Worm (Caenorhabditis elegans) whole organism, L4 larva: ENCODE data around the gene ZK262.20.

ENCODE experiments used
- D1046.2 ChIP-seq: fragments of 200-800 bp; sonication (Bioruptor generic); IDR thresholded peaks from 2 replicates; pipeline ENCODE4 v1.3.6; 2022; ENCODE audit warnings: missing genetic modification characterization, missing compliant biosample characterization
- F10B5.3 ChIP-seq: sonication (generic microtip); optimal IDR thresholded peaks from 2 replicates; lab custom pipeline; 2016; ENCODE audit warnings: mild to moderate bottlenecking, missing genetic modification characterization, missing compliant biosample characterization
- F26F4.8 ChIP-seq: fragments of 200-800 bp; sonication (Bioruptor generic); conservative IDR thresholded peaks from 2 replicates; pipeline ENCODE4 v1.3.6; 2022; ENCODE audit warnings: missing genetic modification characterization, missing compliant biosample characterization
- F37D6.2 ChIP-seq: sonication (generic microtip); optimal IDR thresholded peaks from 2 replicates; lab custom pipeline; 2016; ENCODE audit warnings: mild to moderate bottlenecking, missing genetic modification characterization, missing compliant biosample characterization
- Y5F2A.4 ChIP-seq: fragments of 200-800 bp; sonication (Bioruptor generic); optimal IDR thresholded peaks from 2 replicates; lab custom pipeline; 2018; ENCODE audit warnings: mild to moderate bottlenecking, missing genetic modification characterization, missing compliant biosample characterization
- ama-1 ChIP-seq: fragments of 150-350 bp; optimal IDR thresholded peaks from 2 replicates; lab custom pipeline; 2014; ENCODE audit warnings: inconsistent platforms, mixed read lengths
- arid-1 ChIP-seq: fragments of 200-800 bp; sonication (Bioruptor generic); conservative IDR thresholded peaks from 2 replicates; pipeline ENCODE4 v1.3.6; 2022; ENCODE audit warnings: missing genetic modification reagents, missing genetic modification characterization, missing compliant biosample characterization
- attf-4 ChIP-seq: sonication (generic microtip); optimal IDR thresholded peaks from 3 replicates; lab custom pipeline; 2017; ENCODE audit warnings: missing biosample characterization, missing genetic modification characterization
- ceh-28 ChIP-seq: fragments of 150-350 bp; optimal IDR thresholded peaks from 2 replicates; lab custom pipeline; 2014; ENCODE audit warnings: missing biosample characterization, missing genetic modification reagents, missing genetic modification characterization
- ceh-32 ChIP-seq: sonication (generic microtip); optimal IDR thresholded peaks from 2 replicates; lab custom pipeline; 2016; ENCODE audit warnings: mild to moderate bottlenecking, missing genetic modification characterization, missing compliant biosample characterization; ENCODE audit not compliant: poor library complexity
- ceh-44 ChIP-seq: fragments of 200-800 bp; sonication (Bioruptor generic); IDR thresholded peaks from 2 replicates; pipeline ENCODE4 v1.3.6; 2022; ENCODE audit warnings: missing genetic modification reagents, missing genetic modification characterization, missing compliant biosample characterization
- ceh-62 ChIP-seq: sonication (generic microtip); optimal IDR thresholded peaks from 2 replicates; lab custom pipeline; 2017; ENCODE audit warnings: missing biosample characterization, missing genetic modification characterization
- cey-2 ChIP-seq: sonication (generic microtip); optimal IDR thresholded peaks from 3 replicates; lab custom pipeline; 2017; ENCODE audit warnings: missing genetic modification characterization, mild to moderate bottlenecking, missing compliant biosample characterization, antibody characterized with exemption, borderline replicate concordance; ENCODE audit not compliant: insufficient read depth
- egl-43 ChIP-seq: fragments of 200-800 bp; sonication (Bioruptor generic); IDR thresholded peaks from 2 replicates; pipeline ENCODE4 v1.3.6; 2022; ENCODE audit warnings: missing genetic modification reagents, missing genetic modification characterization, missing compliant biosample characterization
- fkh-10 ChIP-seq: fragments of 150-350 bp; optimal IDR thresholded peaks from 2 replicates; lab custom pipeline; 2014; ENCODE audit warnings: missing biosample characterization, missing genetic modification reagents, missing genetic modification characterization
- hif-1 ChIP-seq, 2 experiments: sonication (generic microtip); optimal IDR thresholded peaks; 2 replicates each; lab custom pipeline; 2016 to 2017; ENCODE audit warnings: missing compliant biosample characterization in 2 of 2, missing genetic modification characterization in 2 of 2, missing genetic modification reagents in 2 of 2, missing genotype in 2 of 2, mild to moderate bottlenecking in 1 of 2
- hlh-11 ChIP-seq: fragments of 200-800 bp; sonication (Bioruptor generic); optimal IDR thresholded peaks from 2 replicates; lab custom pipeline; 2018; ENCODE audit warnings: mild to moderate bottlenecking, missing genetic modification characterization, missing compliant biosample characterization
- hlh-30 ChIP-seq: sonication (generic microtip); optimal IDR thresholded peaks from 2 replicates; lab custom pipeline; 2017; ENCODE audit warnings: antibody characterized with exemption, mild to moderate bottlenecking, missing genetic modification characterization, missing compliant biosample characterization; ENCODE audit not compliant: insufficient read depth
- hmg-1.1 ChIP-seq: fragments of 200-800 bp; sonication (Bioruptor generic); IDR thresholded peaks from 2 replicates; pipeline ENCODE4 v1.3.6; 2022; ENCODE audit warnings: missing genetic modification reagents, missing genetic modification characterization, missing compliant biosample characterization
- jun-1 ChIP-seq: fragments of 150-350 bp; optimal IDR thresholded peaks from 2 replicates; lab custom pipeline; 2014; ENCODE audit warnings: missing biosample characterization, missing genetic modification reagents, missing genetic modification characterization
- lin-38 ChIP-seq: fragments of 200-800 bp; sonication (Bioruptor generic); IDR thresholded peaks from 2 replicates; pipeline ENCODE4 v1.3.6; 2022; ENCODE audit warnings: missing genetic modification reagents, missing genetic modification characterization, missing compliant biosample characterization
- lir-3 ChIP-seq: sonication (generic microtip); optimal IDR thresholded peaks from 2 replicates; lab custom pipeline; 2016; ENCODE audit warnings: mild to moderate bottlenecking, missing genetic modification characterization, missing compliant biosample characterization
- lsy-2 ChIP-seq, 2 experiments: fragments of 150-350 bp in 1 of 2; sonication (generic microtip) in 1 of 2; optimal IDR thresholded peaks; 2 replicates each; lab custom pipeline; 2014 to 2017; ENCODE audit warnings: missing biosample characterization in 2 of 2, missing genetic modification characterization in 2 of 2
- madf-5 ChIP-seq, 2 experiments: fragments of 200-800 bp; sonication (Bioruptor generic); IDR thresholded peaks; 2 replicates each; pipeline ENCODE4 v1.3.6; 2022; ENCODE audit warnings: missing compliant biosample characterization in 2 of 2, missing genetic modification characterization in 2 of 2
- mes-2 ChIP-seq: sonication (generic microtip); optimal IDR thresholded peaks from 2 replicates; lab custom pipeline; 2016; ENCODE audit warnings: missing genotype, mild to moderate bottlenecking, missing genetic modification characterization, missing compliant biosample characterization; ENCODE audit not compliant: poor library complexity, severe bottlenecking
- nhr-48 ChIP-seq: sonication (generic microtip); optimal IDR thresholded peaks from 2 replicates; lab custom pipeline; 2016; ENCODE audit warnings: mild to moderate bottlenecking, missing genetic modification characterization, missing compliant biosample characterization
- saeg-2 ChIP-seq: fragments of 200-800 bp; sonication (Bioruptor generic); IDR thresholded peaks from 2 replicates; pipeline ENCODE4 v1.3.6; 2022; ENCODE audit warnings: missing genetic modification reagents, missing genetic modification characterization, missing compliant biosample characterization
- set-16 ChIP-seq: fragments of 200-800 bp; sonication (Bioruptor generic); IDR thresholded peaks from 2 replicates; pipeline ENCODE4 v1.3.6; 2022; ENCODE audit warnings: missing genetic modification reagents, missing genetic modification characterization, missing compliant biosample characterization
- skn-1 ChIP-seq: fragments of 150-350 bp; optimal IDR thresholded peaks from 2 replicates; lab custom pipeline; 2014; ENCODE audit warnings: missing biosample characterization, missing genetic modification characterization
- snpc-1.2 ChIP-seq: fragments of 200-800 bp; sonication (Bioruptor generic); IDR thresholded peaks from 2 replicates; pipeline ENCODE4 v1.3.6; 2022; ENCODE audit warnings: missing genetic modification reagents, missing genetic modification characterization, missing compliant biosample characterization
- spr-1 ChIP-seq: sonication (generic microtip); optimal IDR thresholded peaks from 2 replicates; lab custom pipeline; 2016; ENCODE audit warnings: mild to moderate bottlenecking, missing genetic modification characterization, missing compliant biosample characterization
- spr-3 ChIP-seq: fragments of 200-800 bp; sonication (Bioruptor generic); optimal IDR thresholded peaks from 2 replicates; lab custom pipeline; 2018; ENCODE audit warnings: mild to moderate bottlenecking, missing genetic modification characterization, missing compliant biosample characterization
- tag-97 ChIP-seq: fragments of 200-800 bp; sonication (Bioruptor generic); IDR thresholded peaks from 2 replicates; pipeline ENCODE4 v1.3.6; 2022; ENCODE audit warnings: missing genetic modification characterization, missing compliant biosample characterization
- vab-7 ChIP-seq: fragments of 200-800 bp; sonication (Bioruptor generic); IDR thresholded peaks from 2 replicates; pipeline ENCODE4 v1.3.6; 2022; ENCODE audit warnings: missing genetic modification reagents, missing genetic modification characterization, missing compliant biosample characterization
- zfp-3 ChIP-seq: fragments of 200-800 bp; sonication (Bioruptor generic); conservative IDR thresholded peaks from 2 replicates; pipeline ENCODE4 v1.3.6; 2022; ENCODE audit warnings: missing genetic modification reagents, missing genetic modification characterization, missing compliant biosample characterization
- zip-11 ChIP-seq: fragments of 200-800 bp; sonication (Bioruptor generic); IDR thresholded peaks from 2 replicates; pipeline ENCODE4 v1.3.6; 2022; ENCODE audit warnings: missing genetic modification characterization, missing compliant biosample characterization
- zip-2 ChIP-seq: fragments of 150-350 bp; optimal IDR thresholded peaks from 2 replicates; lab custom pipeline; 2014; ENCODE audit warnings: missing biosample characterization, missing genetic modification characterization

The ZK262.20 gene

ce11 chrV:18426280-18426679 lies 8.6 kb downstream of the ZK262.20 start, which contains the start of gene srw-83:
Gene srw-83, plus strand, starts transcription at chrV:18426580.
- no peak for TF ChIP-seq saeg-2 (GFP tag; lab: Robert Waterston, UW)
- no peak for TF ChIP-seq snpc-1.2
- TF ChIP-seq lsy-2 (tag; optimal IDR thresholded peaks at IDR 0.05; lab: Kevin White, UChicago), result no peak
- no peak for TF ChIP-seq F26F4.8 (GFP tag; lab: Robert Waterston, UW)
- no peak for TF ChIP-seq zfp-3 (GFP tag; lab: Robert Waterston, UW)
- no peak for TF ChIP-seq jun-1
- no peak for TF ChIP-seq D1046.2 (GFP tag; lab: Robert Waterston, UW)
- TF ChIP-seq zip-2 (tag; lab: Kevin White, UChicago), result no peak
- TF ChIP-seq ceh-44 (GFP tag; lab: Robert Waterston, UW), result no peak
- TF ChIP-seq Y5F2A.4 (GFP tag; lab: Kevin White, UChicago), result no peak
- no peak for TF ChIP-seq F37D6.2 (tag; lab: Kevin White, UChicago)
- TF ChIP-seq hlh-11 (tag; lab: Kevin White, UChicago), result no peak
- no peak for TF ChIP-seq F10B5.3 (tag; lab: Kevin White, UChicago)
- no peak for TF ChIP-seq hmg-1.1 (GFP tag; lab: Robert Waterston, UW)
- TF ChIP-seq attf-4 (tag; lab: Kevin White, UChicago), result no peak
- no peak for TF ChIP-seq egl-43 (GFP tag; lab: Robert Waterston, UW)
- TF ChIP-seq tag-97 (GFP tag; lab: Robert Waterston, UW), result no peak
- no peak for TF ChIP-seq skn-1 (tag; lab: Kevin White, UChicago)
- TF ChIP-seq arid-1 (GFP tag; lab: Robert Waterston, UW), result no peak
- TF ChIP-seq, all 104 proteins: peak for 0

ce11 chrV:18425544-18425943 lies 9.3 kb downstream of the ZK262.20 start, which contains the start of gene ZK262.19:
Gene ZK262.19, minus strand, starts transcription at chrV:18425644.
- TF ChIP-seq ceh-44 (GFP tag; lab: Robert Waterston, UW) (no peak), ceh-28 (tag; lab: Kevin White, UChicago) (peak; percentile 10)

- TF ChIP-seq spr-1 (tag; lab: Kevin White, UChicago), result no peak
- TF ChIP-seq set-16 (GFP tag; lab: Robert Waterston, UW), result no peak
- TF ChIP-seq fkh-10 (GFP tag; lab: Kevin White, UChicago), result no peak
- no peak for TF ChIP-seq ceh-32 (tag; lab: Kevin White, UChicago)
- TF ChIP-seq hif-1 (tag; optimal IDR thresholded peaks at IDR 0.05; lab: Kevin White, UChicago), result no peak
- no peak for TF ChIP-seq madf-5 (GFP tag; IDR thresholded peaks at IDR 0.05; lab: Robert Waterston, UW)
- no peak for TF ChIP-seq zip-11
- no peak for TF ChIP-seq mes-2
- no peak for TF ChIP-seq ceh-62
- no peak for TF ChIP-seq jun-1
- TF ChIP-seq zip-2 (tag; lab: Kevin White, UChicago), result no peak
- no peak for TF ChIP-seq spr-3
- no peak for TF ChIP-seq cey-2 (tag; lab: Kevin White, UChicago)
- no peak for TF ChIP-seq ama-1 (lab: Kevin White, UChicago)
- TF ChIP-seq lir-3 (tag; lab: Kevin White, UChicago), result no peak
- TF ChIP-seq nhr-48 (tag; lab: Kevin White, UChicago), result no peak
Measured at ce11 chrV:18424471-18424870, 10.4 kb downstream of the ZK262.20 start, which contains the start of gene ZK262.4. Gene ZK262.4, minus strand, starts transcription at chrV:18424571.

ce11 chrV:18420797-18421196 lies 14.1 kb downstream of the ZK262.20 start, which contains the start of gene srj-26:
Gene srj-26, plus strand, starts transcription at chrV:18421097.
- TF ChIP-seq lin-38 (GFP tag; lab: Robert Waterston, UW) (no peak), hlh-30 (tag; lab: Kevin White, UChicago) (no peak), vab-7 (no peak), tag-97 (GFP tag; lab: Robert Waterston, UW) (no peak), attf-4 (tag; lab: Kevin White, UChicago) (no peak)
